Fruit fly (Drosophila melanogaster): Measurements from ENCODE around the gene ORMDL.
A peak's percentile ranks its signal among the peaks of the same experiment; 100 is the strongest.

ORMDL gene

DNA sequence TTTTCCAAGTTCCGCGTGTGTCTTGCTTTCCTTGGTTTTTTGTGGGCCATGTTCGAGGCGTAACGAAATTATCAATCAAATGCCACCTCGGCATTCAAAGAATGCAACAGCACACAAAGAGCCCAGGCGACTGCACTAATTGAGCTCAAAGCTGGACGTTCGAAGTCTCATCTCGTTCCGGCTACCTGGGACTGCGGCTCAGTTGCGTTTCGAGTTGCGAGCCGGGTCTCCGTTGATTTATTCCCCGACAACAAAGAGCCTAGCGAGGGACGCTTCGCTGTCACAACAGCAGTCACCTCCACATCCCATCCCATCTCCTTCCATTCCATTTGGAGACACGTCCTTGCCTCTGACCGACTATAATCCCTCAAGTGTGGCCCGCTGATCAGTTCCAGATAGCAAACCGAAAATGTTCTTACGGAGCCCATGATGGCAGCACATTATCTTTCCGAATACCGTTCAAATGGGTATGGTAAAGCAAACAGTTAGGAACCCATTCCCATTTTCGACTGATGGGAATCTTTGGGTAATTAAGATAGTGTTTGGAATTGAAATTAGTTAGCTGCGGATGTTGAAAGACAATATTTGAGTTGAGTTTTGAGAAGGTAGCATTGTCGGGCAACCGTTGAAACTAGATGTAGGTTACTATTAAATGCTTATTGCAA, 7.9 kb downstream of the ORMDL start:
- no peak for TF ChIP-seq CG13624 (GFP tag; optimal IDR thresholded peaks at IDR 0.05)
- peak; percentile 34 for TF ChIP-seq sd (tag; optimal IDR thresholded peaks at IDR 0.05)
- TF ChIP-seq D (optimal IDR thresholded peaks at IDR 0.05) = peak; percentile 68
- no peak for TF ChIP-seq D (GFP tag; optimal IDR thresholded peaks at IDR 0.05)
- TF ChIP-seq trem (tag; optimal IDR thresholded peaks at IDR 0.05) = no peak
- peak; percentile 25 for TF ChIP-seq Kr (GFP tag; optimal IDR thresholded peaks at IDR 0.05)
- TF ChIP-seq dm (GFP tag; optimal IDR thresholded peaks at IDR 0.05) = no peak
- peak; percentile 43 for TF ChIP-seq zen (tag; optimal IDR thresholded peaks at IDR 0.05)
- TF ChIP-seq CG7745 (tag; optimal IDR thresholded peaks at IDR 0.05) = peak; percentile 50
- TF ChIP-seq CG34224 (GFP tag; IDR thresholded peaks at IDR 0.05; ENCODE audit: partially characterized antibody) = no peak
- peak; percentile 51 for TF ChIP-seq pfk (GFP tag; optimal IDR thresholded peaks at IDR 0.05)
- no peak for TF ChIP-seq Dll (GFP tag; IDR thresholded peaks at IDR 0.05; ENCODE audit: partially characterized antibody)
- TF ChIP-seq mld (GFP tag; IDR thresholded peaks at IDR 0.05; ENCODE audit: partially characterized antibody) = no peak
- 0 out of 2 replicates have a peak, but pooled peaks have one; percentile 8 for TF ChIP-seq al (GFP tag; IDR thresholded peaks at IDR 0.05)
- no peak for TF ChIP-seq CG3281 (GFP tag; optimal IDR thresholded peaks at IDR 0.05)
- peak; percentile 56 for TF ChIP-seq kni (GFP tag; optimal IDR thresholded peaks at IDR 0.05)
- peak; percentile 90 for TF ChIP-seq grn (GFP tag; optimal IDR thresholded peaks at IDR 0.05)
- no peak for TF ChIP-seq CG5953 (GFP tag; IDR thresholded peaks at IDR 0.05)
- TF ChIP-seq CG18262 (tag; optimal IDR thresholded peaks at IDR 0.05) = no peak
- peak in 1 of 2 experiments; percentile 23 for TF ChIP-seq tll (GFP tag; optimal IDR thresholded peaks at IDR 0.05)
- TF ChIP-seq Doc2 (GFP tag; IDR thresholded peaks at IDR 0.05) = no peak

DNA sequence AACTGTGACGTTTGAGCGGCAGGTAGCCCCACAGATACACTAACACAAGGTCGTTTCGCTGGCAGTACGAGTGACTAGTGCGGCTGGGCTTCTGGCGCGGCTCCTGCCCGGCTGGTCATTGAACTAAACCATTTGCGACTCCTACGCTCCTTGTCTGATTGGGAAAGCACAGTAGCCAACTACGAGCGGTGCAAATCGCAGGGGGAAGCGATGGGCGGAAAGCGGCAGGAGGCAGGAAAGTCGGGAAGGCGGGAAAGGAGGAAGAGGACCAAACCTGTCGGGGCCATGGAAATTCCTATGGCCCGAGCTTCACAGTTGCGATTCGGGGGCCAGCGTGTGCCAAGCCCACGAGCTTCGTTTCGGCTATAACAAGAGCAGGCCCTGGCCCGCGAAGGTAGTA, 9.1 kb downstream of the ORMDL start:
- TF ChIP-seq Med (GFP tag) = peak; percentile 68
- TF ChIP-seq Hr39 (optimal IDR thresholded peaks at IDR 0.05) = peak; percentile 1
- no peak for TF ChIP-seq nau (GFP tag; optimal IDR thresholded peaks at IDR 0.05)

dm6 chr3L:21644607-21645006, 9.5 kb downstream of the ORMDL start, which contains the start of gene CG43980:
Gene CG43980 (plus strand): TSS chr3L:21644958.
- peak; percentile 18 for TF ChIP-seq CG10431 (GFP tag; optimal IDR thresholded peaks at IDR 0.05)
- peak; percentile 40 for TF ChIP-seq sens (GFP tag)
- TF ChIP-seq bbx (GFP tag; IDR thresholded peaks at IDR 0.05; ENCODE audit: partially characterized antibody) = 0 out of 2 replicates have a peak, but pooled peaks have one; percentile 24
- no peak for TF ChIP-seq cas (GFP tag; IDR thresholded peaks at IDR 0.05)
- peak; percentile 27; the same call in 1 of the 2 replicates for TF ChIP-seq Bgb (GFP tag; IDR thresholded peaks at IDR 0.05; ENCODE audit: partially characterized antibody)
- TF ChIP-seq sd (tag; optimal IDR thresholded peaks at IDR 0.05) = peak; percentile 5
- TF ChIP-seq CG10543 (GFP tag; optimal IDR thresholded peaks at IDR 0.05) = no peak
- peak; percentile 5 for TF ChIP-seq kni (GFP tag; optimal IDR thresholded peaks at IDR 0.05)
- TF ChIP-seq CG13287 (GFP tag; IDR thresholded peaks at IDR 0.05; ENCODE audit: partially characterized antibody) = peak; percentile 17; the same call in 1 of the 2 replicates
- TF ChIP-seq insv (GFP tag; optimal IDR thresholded peaks at IDR 0.05) = no peak
- no peak for TF ChIP-seq E2f1 (GFP tag; IDR thresholded peaks at IDR 0.05)
- TF ChIP-seq z (GFP tag; IDR thresholded peaks at IDR 0.05) = peak; percentile 94
- peak; percentile 72; the same call in 2 of the 4 replicates for TF ChIP-seq chinmo (GFP tag; IDR thresholded peaks at IDR 0.05; ENCODE audit: partially characterized antibody)
- peak; percentile 59; the same call in 1 of the 2 replicates for TF ChIP-seq CG11247 (GFP tag; IDR thresholded peaks at IDR 0.05)
- TF ChIP-seq amos (GFP tag; IDR thresholded peaks at IDR 0.05; ENCODE audit: partially characterized antibody) = peak; percentile 18; the same call in 1 of the 2 replicates
- no peak for TF ChIP-seq NC2β (GFP tag; optimal IDR thresholded peaks at IDR 0.05)
- peak; percentile 34 for TF ChIP-seq CG12769 (tag; optimal IDR thresholded peaks at IDR 0.05)
- peak; percentile 11 for TF ChIP-seq CG13894 (tag; optimal IDR thresholded peaks at IDR 0.05)
- TF ChIP-seq abd-A (tag; optimal IDR thresholded peaks at IDR 0.05) = peak; percentile 21
- peak; percentile 5 for TF ChIP-seq yki (optimal IDR thresholded peaks at IDR 0.05)
- peak; percentile 79 for TF ChIP-seq Deaf1 (tag; optimal IDR thresholded peaks at IDR 0.05)
- TF ChIP-seq NfI (GFP tag; optimal IDR thresholded peaks at IDR 0.05) = no peak
- no peak for TF ChIP-seq CG11696 (GFP tag; IDR thresholded peaks at IDR 0.05)
- TF ChIP-seq Trl (optimal IDR thresholded peaks at IDR 0.05) = peak; percentile 58 to 62
- no peak for TF ChIP-seq Trl (GFP tag; optimal IDR thresholded peaks at IDR 0.05)

All from whole organism, embryonic.